Worm (Caenorhabditis elegans) whole organism, young adult: Measurements from ENCODE around the gene eea-1.

Experiments used
- B0019.2 ChIP-seq: fragments of 200-800 bp; sonication (Bioruptor generic); conservative IDR thresholded peaks from 2 replicates; pipeline ENCODE4 v1.3.6; 2022; ENCODE audit warnings: missing genetic modification reagents, missing genetic modification characterization, missing compliant biosample characterization
- F22D6.2 ChIP-seq: sonication (generic microtip); optimal IDR thresholded peaks from 2 replicates; lab custom pipeline; 2016; ENCODE audit warnings: mild to moderate bottlenecking, missing genetic modification characterization, missing compliant biosample characterization
- F23B12.7 ChIP-seq: sonication (generic microtip); optimal IDR thresholded peaks from 2 replicates; lab custom pipeline; 2017; ENCODE audit warnings: missing genetic modification characterization, mild to moderate bottlenecking, missing compliant biosample characterization, antibody characterized with exemption, moderate library complexity; ENCODE audit not compliant: insufficient read depth
- F37B4.10 ChIP-seq: fragments of 200-800 bp; sonication (Bioruptor generic); IDR thresholded peaks from 2 replicates; pipeline ENCODE4 v1.3.6; 2022; ENCODE audit warnings: missing genetic modification characterization, missing compliant biosample characterization
- F55B11.4 ChIP-seq: sonication (generic microtip); optimal IDR thresholded peaks from 2 replicates; lab custom pipeline; 2016; ENCODE audit warnings: missing compliant biosample characterization, missing genetic modification characterization, borderline replicate concordance; ENCODE audit not compliant: insufficient read depth
- F57C9.4 ChIP-seq: sonication (generic microtip); optimal IDR thresholded peaks from 2 replicates; lab custom pipeline; 2017; ENCODE audit warnings: mild to moderate bottlenecking, missing genetic modification characterization, missing compliant biosample characterization
- Y67H2A.10 ChIP-seq: fragments of 200-800 bp; sonication (Bioruptor generic); conservative IDR thresholded peaks from 2 replicates; pipeline ENCODE4 v1.3.6; 2022; ENCODE audit warnings: missing genetic modification reagents, missing genetic modification characterization, missing compliant biosample characterization
- aptf-3 ChIP-seq: fragments of 200-800 bp; sonication (Bioruptor generic); IDR thresholded peaks from 2 replicates; pipeline ENCODE4 v1.3.6; 2022; ENCODE audit warnings: missing genetic modification characterization, missing compliant biosample characterization
- attf-5 ChIP-seq: fragments of 200-800 bp; sonication (Bioruptor generic); optimal IDR thresholded peaks from 2 replicates; lab custom pipeline; 2018; ENCODE audit warnings: mild to moderate bottlenecking, missing genetic modification characterization, missing compliant biosample characterization
- ceh-100 ChIP-seq: fragments of 200-800 bp; sonication (Bioruptor generic); IDR thresholded peaks from 2 replicates; pipeline ENCODE4 v1.3.6; 2022; ENCODE audit warnings: missing genetic modification reagents, missing genetic modification characterization, missing compliant biosample characterization
- ceh-27 ChIP-seq: fragments of 200-800 bp; sonication (Bioruptor generic); optimal IDR thresholded peaks from 2 replicates; lab custom pipeline; 2018; ENCODE audit warnings: mild to moderate bottlenecking, missing genetic modification characterization, moderate library complexity, missing compliant biosample characterization
- ceh-58 ChIP-seq: fragments of 200-800 bp; sonication (Bioruptor generic); IDR thresholded peaks from 2 replicates; pipeline ENCODE4 v1.3.6; 2022; ENCODE audit warnings: missing genetic modification characterization, missing compliant biosample characterization
- die-1 ChIP-seq: sonication (generic microtip); optimal IDR thresholded peaks from 2 replicates; lab custom pipeline; 2016; ENCODE audit warnings: missing genotype, mild to moderate bottlenecking, missing genetic modification characterization, missing compliant biosample characterization
- dox-1 ChIP-seq: fragments of 200-800 bp; sonication (Bioruptor generic); IDR thresholded peaks from 2 replicates; pipeline ENCODE4 v1.3.6; 2022; ENCODE audit warnings: missing genetic modification reagents, missing genetic modification characterization, missing compliant biosample characterization
- dpl-1 ChIP-seq: fragments of 150-350 bp; optimal IDR thresholded peaks from 2 replicates; lab custom pipeline; 2014; ENCODE audit warnings: missing biosample characterization, missing genetic modification reagents, missing genetic modification characterization
- ets-4 ChIP-seq: fragments of 200-800 bp; sonication (Bioruptor generic); optimal IDR thresholded peaks from 2 replicates; lab custom pipeline; 2018; ENCODE audit warnings: mild to moderate bottlenecking, missing genetic modification characterization, missing compliant biosample characterization
- fkh-3 ChIP-seq: sonication (generic microtip); optimal IDR thresholded peaks from 2 replicates; lab custom pipeline; 2016; ENCODE audit warnings: mild to moderate bottlenecking, missing genetic modification characterization, missing compliant biosample characterization
- hmg-1.2 ChIP-seq: fragments of 200-800 bp; sonication (Bioruptor generic); IDR thresholded peaks from 2 replicates; pipeline ENCODE4 v1.3.6; 2022; ENCODE audit warnings: missing genetic modification reagents, missing genetic modification characterization, missing compliant biosample characterization
- hsf-1 ChIP-seq: fragments of 200-800 bp; sonication (Bioruptor generic); IDR thresholded peaks from 2 replicates; pipeline ENCODE4 v1.3.6; 2022; ENCODE audit warnings: missing genetic modification reagents, missing genetic modification characterization, missing compliant biosample characterization
- lin-26 ChIP-seq: fragments of 200-800 bp; sonication (Bioruptor generic); IDR thresholded peaks from 2 replicates; pipeline ENCODE4 v1.3.6; 2022; ENCODE audit warnings: missing genetic modification reagents, missing genetic modification characterization, missing compliant biosample characterization
- lin-40 ChIP-seq: sonication (generic microtip); optimal IDR thresholded peaks from 2 replicates; lab custom pipeline; 2016; ENCODE audit warnings: missing genetic modification characterization, mild to moderate bottlenecking, missing compliant biosample characterization, missing genotype, missing genetic modification reagents
- lin-54 ChIP-seq: fragments of 200-800 bp; sonication (Bioruptor generic); optimal IDR thresholded peaks from 2 replicates; lab custom pipeline; 2018; ENCODE audit warnings: mild to moderate bottlenecking, missing genetic modification characterization, missing compliant biosample characterization
- lir-1 ChIP-seq: fragments of 200-800 bp; sonication (Bioruptor generic); conservative IDR thresholded peaks from 2 replicates; pipeline ENCODE4 v1.3.6; 2022; ENCODE audit warnings: missing genetic modification reagents, missing genetic modification characterization, missing compliant biosample characterization
- madf-10 ChIP-seq: sonication (generic microtip); optimal IDR thresholded peaks from 2 replicates; lab custom pipeline; 2016; ENCODE audit warnings: mild to moderate bottlenecking, missing genetic modification characterization, missing compliant biosample characterization
- madf-3 ChIP-seq: fragments of 200-800 bp; sonication (Bioruptor generic); IDR thresholded peaks from 2 replicates; pipeline ENCODE4 v1.3.6; 2022; ENCODE audit warnings: missing genetic modification reagents, missing genetic modification characterization, missing compliant biosample characterization
- madf-6 ChIP-seq: fragments of 200-800 bp; sonication (Bioruptor generic); IDR thresholded peaks from 2 replicates; pipeline ENCODE4 v1.3.6; 2022; ENCODE audit warnings: missing genetic modification reagents, missing genetic modification characterization, missing compliant biosample characterization
- madf-8 ChIP-seq: fragments of 200-800 bp; sonication (Bioruptor generic); conservative IDR thresholded peaks from 2 replicates; pipeline ENCODE4 v1.3.6; 2022; ENCODE audit warnings: missing genetic modification reagents, missing genetic modification characterization, missing compliant biosample characterization
- mcd-1 ChIP-seq: fragments of 200-800 bp; sonication (Bioruptor generic); IDR thresholded peaks from 2 replicates; pipeline ENCODE4 v1.3.6; 2022; ENCODE audit warnings: missing genetic modification reagents, missing genetic modification characterization, missing compliant biosample characterization
- mxl-1 ChIP-seq: sonication (generic microtip); optimal IDR thresholded peaks from 2 replicates; lab custom pipeline; 2016; ENCODE audit warnings: missing genetic modification characterization, missing compliant biosample characterization
- nfya-2 ChIP-seq: fragments of 200-800 bp; sonication (Bioruptor generic); IDR thresholded peaks from 2 replicates; pipeline ENCODE4 v1.3.6; 2022; ENCODE audit warnings: missing genetic modification reagents, missing genetic modification characterization, missing compliant biosample characterization
- nhr-179 ChIP-seq: sonication (generic microtip); optimal IDR thresholded peaks from 2 replicates; lab custom pipeline; 2016; ENCODE audit warnings: mild to moderate bottlenecking, missing genetic modification characterization, missing compliant biosample characterization
- pha-4 ChIP-seq: fragments of 150-350 bp; sonication (generic microtip); optimal IDR thresholded peaks from 2 replicates; lab custom pipeline; 2014; ENCODE audit warnings: missing biosample characterization, missing genetic modification reagents, missing genetic modification characterization
- rcor-1 ChIP-seq: fragments of 200-800 bp; sonication (Bioruptor generic); IDR thresholded peaks from 2 replicates; pipeline ENCODE4 v1.3.6; 2022; ENCODE audit warnings: missing genetic modification reagents, missing genetic modification characterization, missing compliant biosample characterization
- rec-8 ChIP-seq, 2 experiments: sonication (generic microtip); optimal IDR thresholded peaks; 2 replicates each; lab custom pipeline; 2016; ENCODE audit warnings: mild to moderate bottlenecking in 2 of 2, missing genetic modification characterization in 2 of 2, missing genetic modification reagents in 2 of 2, missing genotype in 2 of 2, missing biosample characterization in 1 of 2, missing compliant biosample characterization in 1 of 2, moderate library complexity in 1 of 2
- repo-1 ChIP-seq: sonication (generic microtip); optimal IDR thresholded peaks from 2 replicates; lab custom pipeline; 2017; ENCODE audit warnings: mild to moderate bottlenecking, missing genetic modification characterization, missing compliant biosample characterization
- sea-2 ChIP-seq: fragments of 200-800 bp; sonication (Bioruptor generic); IDR thresholded peaks from 2 replicates; pipeline ENCODE4 v1.3.6; 2022; ENCODE audit warnings: missing genetic modification characterization, missing compliant biosample characterization
- tlf-1 ChIP-seq: fragments of 200-800 bp; sonication (Bioruptor generic); optimal IDR thresholded peaks from 2 replicates; lab custom pipeline; 2018; ENCODE audit warnings: mild to moderate bottlenecking, missing genetic modification characterization, missing compliant biosample characterization
- xnd-1 ChIP-seq: sonication (generic microtip); optimal IDR thresholded peaks from 2 replicates; lab custom pipeline; 2016; ENCODE audit warnings: missing genotype, missing genetic modification reagents, missing genetic modification characterization, missing compliant biosample characterization
- ztf-18 ChIP-seq: sonication (generic microtip); optimal IDR thresholded peaks from 2 replicates; lab custom pipeline; 2016; ENCODE audit warnings: missing genotype, mild to moderate bottlenecking, missing genetic modification characterization, missing compliant biosample characterization
- ztf-25 ChIP-seq: fragments of 200-800 bp; sonication (Bioruptor generic); IDR thresholded peaks from 2 replicates; pipeline ENCODE4 v1.3.6; 2022; ENCODE audit warnings: missing genetic modification reagents, missing genetic modification characterization, missing compliant biosample characterization
- ztf-28 ChIP-seq: fragments of 200-800 bp; sonication (Bioruptor generic); IDR thresholded peaks from 2 replicates; pipeline ENCODE4 v1.3.6; 2022; ENCODE audit warnings: missing genetic modification reagents, missing genetic modification characterization, missing compliant biosample characterization
- ztf-3 ChIP-seq: fragments of 200-800 bp; sonication (Bioruptor generic); optimal IDR thresholded peaks from 2 replicates; lab custom pipeline; 2018; ENCODE audit warnings: mild to moderate bottlenecking, missing genetic modification characterization, missing compliant biosample characterization

The eea-1 gene

DNA sequence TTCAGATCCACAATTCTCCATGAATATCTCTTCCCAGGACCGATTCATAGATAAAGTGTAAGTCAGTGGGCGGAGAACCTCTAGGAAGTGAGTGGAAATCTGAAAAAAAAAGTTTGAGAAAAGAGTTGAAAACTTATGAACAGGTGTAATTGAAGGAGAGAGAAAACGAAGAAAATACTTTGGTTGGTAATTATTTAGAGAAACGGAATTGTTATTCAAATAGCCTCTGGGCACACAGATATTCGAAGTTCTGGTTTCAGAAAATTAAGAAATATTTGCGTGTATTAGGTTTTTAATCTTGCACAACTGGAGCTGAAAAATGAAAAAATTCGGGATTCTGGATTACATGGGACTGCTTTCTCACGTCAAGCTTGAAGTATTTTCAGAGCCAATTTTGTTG, 17.4 kb downstream of the eea-1 start, which contains the start of gene T10G3.2 (continued):
- TF ChIP-seq Y67H2A.10: no peak

DNA sequence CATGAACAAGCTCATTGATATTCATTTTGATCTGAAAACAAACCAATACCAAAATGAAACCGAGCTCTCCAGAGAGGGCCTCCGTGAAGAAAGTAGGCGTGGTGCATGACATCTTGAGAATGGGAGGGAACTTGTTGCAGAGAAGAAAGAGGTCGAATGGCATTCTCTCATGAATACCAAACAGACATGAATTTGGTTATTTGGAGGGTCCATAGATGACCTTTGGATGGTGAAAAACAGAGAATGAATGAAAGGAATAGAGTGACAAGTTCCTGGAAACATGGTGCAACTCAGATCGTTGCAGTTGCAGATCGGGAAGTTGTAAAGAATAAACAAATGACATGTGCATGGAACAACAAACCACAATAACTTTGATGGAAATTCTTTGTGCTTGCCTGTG, 20.8 kb downstream of the eea-1 start, which contains the start of gene T10G3.8:
T10G3.8 (minus strand) TSS at position 101 of the 400 bp plus-strand sequence.
- no peak for TF ChIP-seq ztf-18
- no peak for TF ChIP-seq lir-1 (GFP tag; lab: Robert Waterston, UW)
- TF ChIP-seq lin-26 (GFP tag; lab: Robert Waterston, UW): no peak
- no peak for TF ChIP-seq madf-10 (tag; lab: Kevin White, UChicago)
- no peak for TF ChIP-seq hmg-1.2 (GFP tag; lab: Robert Waterston, UW)
- no peak for TF ChIP-seq lin-54 (GFP tag; lab: Kevin White, UChicago)
- no peak for TF ChIP-seq attf-5 (GFP tag; lab: Kevin White, UChicago)
- TF ChIP-seq die-1 (tag; lab: Kevin White, UChicago): no peak
- TF ChIP-seq F37B4.10 (GFP tag; lab: Robert Waterston, UW): no peak
- TF ChIP-seq mxl-1 (tag; lab: Kevin White, UChicago): no peak
- TF ChIP-seq sea-2 (GFP tag; lab: Robert Waterston, UW): no peak
- TF ChIP-seq lin-40 (tag; lab: Kevin White, UChicago): no peak
- TF ChIP-seq ztf-3 (GFP tag; lab: Kevin White, UChicago): no peak
- no peak for TF ChIP-seq rcor-1 (GFP tag; lab: Robert Waterston, UW)
- no peak for TF ChIP-seq ets-4 (GFP tag; lab: Kevin White, UChicago)
- no peak for TF ChIP-seq nhr-179 (tag; lab: Kevin White, UChicago)
- no peak for TF ChIP-seq ceh-27
- no peak for TF ChIP-seq pha-4 (tag; lab: Kevin White, UChicago)

DNA sequence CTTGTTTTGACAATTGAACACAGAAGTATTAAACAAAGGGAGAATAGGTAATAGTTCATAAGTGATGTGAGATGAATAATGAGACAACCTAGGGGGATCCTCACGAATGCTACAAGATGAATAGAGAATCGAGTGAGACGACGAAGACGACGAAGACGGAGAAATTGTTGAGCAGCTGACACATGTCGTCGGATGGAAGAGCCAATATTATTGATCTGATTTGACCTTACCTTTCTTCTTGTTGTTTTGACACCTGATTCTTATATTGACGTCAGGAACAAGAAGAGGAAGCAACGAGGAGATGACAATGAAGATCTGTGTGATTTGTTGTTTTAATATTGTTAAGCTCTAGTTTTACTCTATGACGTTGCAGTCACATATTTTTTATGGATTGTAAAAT, 23.7 kb downstream of the eea-1 start, which contains the start of gene T10G3.1:
T10G3.1 (minus strand) TSS at position 213 of the 400 bp plus-strand sequence.
- TF ChIP-seq xnd-1 (tag; lab: Kevin White, UChicago) (no peak), dpl-1 (GFP tag; lab: Kevin White, UChicago) (no peak), madf-6 (no peak), ztf-25 (GFP tag; lab: Robert Waterston, UW) (no peak), tlf-1 (GFP tag; lab: Kevin White, UChicago) (no peak), nfya-2 (GFP tag; lab: Robert Waterston, UW) (no peak), Y67H2A.10 (no peak), hsf-1 (GFP tag; lab: Robert Waterston, UW) (no peak), ceh-58 (GFP tag; lab: Robert Waterston, UW) (no peak), aptf-3 (GFP tag; lab: Robert Waterston, UW) (no peak)

DNA sequence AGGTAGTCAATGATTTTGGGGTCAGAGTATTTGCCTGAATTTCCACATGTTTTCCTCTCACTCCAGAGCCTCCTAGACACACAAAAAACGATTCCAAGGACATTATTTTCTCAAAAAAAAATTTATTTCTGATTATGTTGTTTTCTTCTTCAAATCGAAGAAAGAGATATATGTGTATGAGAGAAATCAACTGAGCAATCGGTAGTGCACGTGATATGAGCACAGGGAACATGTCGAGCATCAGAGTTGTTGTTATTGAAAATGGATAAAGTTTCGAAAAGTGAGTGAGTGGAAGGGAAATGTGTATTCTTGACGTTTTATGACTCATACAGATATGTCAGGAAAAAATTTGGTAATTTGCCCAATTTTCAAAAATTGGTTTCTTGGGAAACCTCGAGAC, 25.1 kb downstream of the eea-1 start:
- TF ChIP-seq ztf-28 (no peak), dox-1 (no peak)

DNA sequence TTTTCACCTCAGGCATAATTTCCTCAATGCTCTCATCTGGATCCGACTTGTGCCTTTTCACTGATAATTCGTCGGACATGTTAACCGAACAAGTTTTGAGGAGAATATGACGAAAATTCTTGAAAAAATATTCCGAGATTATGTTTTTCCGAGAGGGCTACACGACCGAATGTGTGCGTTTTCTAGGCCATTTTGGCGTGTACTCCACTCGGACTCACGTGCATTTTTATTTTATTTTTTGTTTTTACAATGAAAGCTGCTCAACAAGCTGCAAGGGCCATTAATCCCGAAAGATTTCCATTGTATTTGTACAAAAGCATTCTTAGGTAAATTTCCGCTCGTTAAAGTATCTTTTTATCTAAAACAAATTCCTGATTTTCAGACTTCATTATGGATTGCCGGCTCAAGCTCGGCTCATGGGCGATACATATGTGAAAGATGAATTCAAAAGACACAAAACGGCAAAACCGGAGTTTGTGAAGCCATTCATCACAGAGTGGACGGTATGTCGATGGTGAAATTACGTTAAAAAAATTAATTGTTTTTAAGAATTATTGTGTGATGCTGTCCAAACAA, 28.9 kb downstream of the eea-1 start, which contains the start of the genes F25H9.6 and F25H9.7:
F25H9.6 (minus strand) TSS at position 172 of the 576 bp plus-strand sequence.
F25H9.7 (plus strand) TSS at position 187 of the 576 bp plus-strand sequence.
- no peak for TF ChIP-seq pha-4 (tag; lab: Kevin White, UChicago)
- peak; percentile 76 for TF ChIP-seq F22D6.2 (tag; lab: Kevin White, UChicago)
- TF ChIP-seq ceh-100 (GFP tag; lab: Robert Waterston, UW): peak; percentile 79
- TF ChIP-seq F23B12.7: peak; percentile 16
- peak; percentile 58 for TF ChIP-seq repo-1 (tag; lab: Kevin White, UChicago)
- peak; percentile 44 for TF ChIP-seq xnd-1 (tag; lab: Kevin White, UChicago)
- TF ChIP-seq mcd-1: peak; percentile 82
- peak; percentile 65 for TF ChIP-seq lin-54 (GFP tag; lab: Kevin White, UChicago)
- TF ChIP-seq F55B11.4 (tag; lab: Kevin White, UChicago): no peak
- TF ChIP-seq B0019.2 (GFP tag; lab: Robert Waterston, UW): no peak
- peak; percentile 31 to 92 for TF ChIP-seq rec-8 (tag; optimal IDR thresholded peaks at IDR 0.05; lab: Kevin White, UChicago)
- TF ChIP-seq madf-8 (GFP tag; lab: Robert Waterston, UW): peak; percentile 63
- no peak for TF ChIP-seq ets-4 (GFP tag; lab: Kevin White, UChicago)
- TF ChIP-seq F57C9.4: peak; percentile 24
- no peak; the same call in 1 of the 2 replicates for TF ChIP-seq madf-3 (GFP tag; lab: Robert Waterston, UW)
- TF ChIP-seq nfya-2 (GFP tag; lab: Robert Waterston, UW): no peak
- no peak for TF ChIP-seq fkh-3 (tag; lab: Kevin White, UChicago)
